Fruit fly (Drosophila melanogaster) whole organism, embryonic: Measurements from ENCODE around the gene Kmn2.

ENCODE experiments used
- Abd-B ChIP-seq: fragments of 200-800 bp; sonication (Bioruptor generic); optimal IDR thresholded peaks from 2 replicates; lab custom pipeline; 2018; ENCODE audit warnings: missing biosample characterization, mild to moderate bottlenecking, missing genetic modification characterization, moderate library complexity
- Antp ChIP-seq: fragments of 200-800 bp; sonication (Bioruptor generic); optimal IDR thresholded peaks from 3 replicates; lab custom pipeline; 2016; ENCODE audit warnings: missing biosample characterization, missing genetic modification characterization
- B-H1 ChIP-seq: fragments of 200-800 bp; sonication (Bioruptor generic); IDR thresholded peaks from 3 replicates; pipeline ENCODE4 v1.3.6; 2022; ENCODE audit warnings: missing biosample characterization, missing genetic modification characterization
- BtbVII ChIP-seq: fragments of 200-800 bp; sonication (Bioruptor generic); optimal IDR thresholded peaks from 3 replicates; lab custom pipeline; 2017; ENCODE audit warnings: missing biosample characterization, mild to moderate bottlenecking, missing genetic modification characterization
- CG11560 ChIP-seq: fragments of 200-800 bp; sonication (Bioruptor generic); IDR thresholded peaks from 3 replicates; pipeline ENCODE4 v1.3.6; 2022; ENCODE audit warnings: missing biosample characterization, missing genetic modification characterization
- CG13894 ChIP-seq: fragments of 200-800 bp; sonication (Bioruptor generic); optimal IDR thresholded peaks from 3 replicates; lab custom pipeline; 2018; ENCODE audit warnings: missing biosample characterization, mild to moderate bottlenecking, missing genetic modification characterization, moderate library complexity
- CG17912 ChIP-seq: fragments of 200-800 bp; sonication (Bioruptor generic); optimal IDR thresholded peaks from 2 replicates; lab custom pipeline; 2018; ENCODE audit warnings: missing biosample characterization, mild to moderate bottlenecking, missing genetic modification characterization
- CG18599 ChIP-seq: fragments of 200-800 bp; sonication (Bioruptor generic); optimal IDR thresholded peaks from 3 replicates; lab custom pipeline; 2017; ENCODE audit warnings: missing biosample characterization, missing genetic modification characterization, mild to moderate bottlenecking, moderate library complexity, missing genetic modification reagents
- CG32767 ChIP-seq: fragments of 200-800 bp; sonication (Bioruptor generic); IDR thresholded peaks from 2 replicates; pipeline ENCODE4 v1.3.6; 2022; ENCODE audit warnings: missing biosample characterization, missing genetic modification characterization
- CG34376 ChIP-seq: fragments of 200-800 bp; sonication (Bioruptor generic); optimal IDR thresholded peaks from 2 replicates; lab custom pipeline; 2018; ENCODE audit warnings: missing biosample characterization, mild to moderate bottlenecking, missing genetic modification characterization
- CG4282 ChIP-seq: fragments of 200-800 bp; sonication (Bioruptor generic); optimal IDR thresholded peaks from 2 replicates; lab custom pipeline; 2016; ENCODE audit warnings: missing biosample characterization, missing genetic modification characterization
- CG6175 ChIP-seq: fragments of 200-800 bp; sonication (Bioruptor generic); IDR thresholded peaks from 3 replicates; pipeline ENCODE4 v1.3.6; 2022; ENCODE audit warnings: missing biosample characterization, missing genetic modification characterization
- CG6689 ChIP-seq: fragments of 200-800 bp; sonication (Bioruptor generic); IDR thresholded peaks from 2 replicates; pipeline ENCODE4 v1.3.6; 2022; ENCODE audit warnings: missing biosample characterization, missing genetic modification characterization
- CG7271 ChIP-seq: fragments of 200-800 bp; sonication (Bioruptor generic); optimal IDR thresholded peaks from 2 replicates; lab custom pipeline; 2018; ENCODE audit warnings: missing biosample characterization, mild to moderate bottlenecking, missing genetic modification characterization, moderate library complexity
- CG7357 ChIP-seq: fragments of 200-800 bp; sonication (Bioruptor generic); IDR thresholded peaks from 3 replicates; pipeline ENCODE4 v1.3.6; 2022; ENCODE audit warnings: missing biosample characterization, missing genetic modification characterization
- CG8089 ChIP-seq: fragments of 200-800 bp; sonication (Bioruptor generic); optimal IDR thresholded peaks from 3 replicates; lab custom pipeline; 2016; ENCODE audit warnings: missing biosample characterization, missing genetic modification characterization
- CG8478 ChIP-seq: fragments of >200 bp; optimal IDR thresholded peaks from 2 replicates; lab custom pipeline; 2018
- D19A ChIP-seq: fragments of 200-800 bp; optimal IDR thresholded peaks from 3 replicates; lab custom pipeline; 2019; ENCODE audit warnings: missing biosample characterization, mild to moderate bottlenecking, missing genetic modification characterization, moderate library complexity
- E2f2 ChIP-seq: fragments of 200-800 bp; sonication (Bioruptor generic); IDR thresholded peaks from 2 replicates; pipeline ENCODE4 v1.3.6; 2022; ENCODE audit warnings: missing biosample characterization, missing genetic modification characterization
- H15 ChIP-seq: fragments of 200-800 bp; sonication (Bioruptor generic); IDR thresholded peaks from 3 replicates; pipeline ENCODE4 v1.3.6; 2022; ENCODE audit warnings: missing biosample characterization, missing genetic modification characterization
- Nf-YA ChIP-seq: fragments of 200-800 bp; sonication (Bioruptor generic); IDR thresholded peaks from 2 replicates; pipeline ENCODE4 v1.3.6; 2022; ENCODE audit warnings: missing biosample characterization, missing genetic modification characterization
- NfI ChIP-seq: fragments of 200-800 bp; sonication (Bioruptor generic); optimal IDR thresholded peaks from 3 replicates; lab custom pipeline; 2018; ENCODE audit warnings: missing biosample characterization, mild to moderate bottlenecking, missing genetic modification characterization, moderate library complexity
- Rx ChIP-seq: fragments of 200-800 bp; sonication (Bioruptor generic); IDR thresholded peaks from 2 replicates; pipeline ENCODE4 v1.3.6; 2022; ENCODE audit warnings: missing biosample characterization, missing genetic modification characterization
- Sin3A ChIP-seq: fragments of >200 bp; optimal IDR thresholded peaks from 2 replicates; lab custom pipeline; 2018
- Spps ChIP-seq: fragments of 200-800 bp; sonication (Bioruptor generic); optimal IDR thresholded peaks from 2 replicates; lab custom pipeline; 2018; ENCODE audit warnings: missing biosample characterization, mild to moderate bottlenecking, missing genetic modification characterization
- Stat92E ChIP-seq, 3 experiments: fragments of >200 bp in 2 of 3; fragments of 200-800 bp in 1 of 3; sonication (Bioruptor generic) in 1 of 3; optimal IDR thresholded peaks; 2 replicates each; lab custom pipeline; 2017 to 2019; ENCODE audit warnings: missing biosample characterization in 3 of 3, missing genetic modification characterization in 3 of 3, mild to moderate bottlenecking in 1 of 3, moderate library complexity in 1 of 3
- ara ChIP-seq: fragments of 200-800 bp; sonication (Bioruptor generic); IDR thresholded peaks from 2 replicates; pipeline ENCODE4 v1.3.6; 2022; ENCODE audit warnings: missing biosample characterization, missing genetic modification characterization
- cato ChIP-seq: fragments of 200-800 bp; sonication (Bioruptor generic); optimal IDR thresholded peaks from 2 replicates; lab custom pipeline; 2016; ENCODE audit warnings: missing biosample characterization, missing genetic modification characterization, borderline replicate concordance
- chif ChIP-seq, 2 experiments: fragments of 200-800 bp; sonication (Bioruptor generic); optimal IDR thresholded peaks; 3 replicates each; lab custom pipeline; 2016; ENCODE audit warnings: missing biosample characterization in 2 of 2, missing genetic modification characterization in 2 of 2
- dimm ChIP-seq: fragments of 200-800 bp; sonication (Bioruptor generic); IDR thresholded peaks from 2 replicates; pipeline ENCODE4 v1.3.6; 2022; ENCODE audit warnings: missing biosample characterization, missing genetic modification characterization
- disco-r ChIP-seq: fragments of 200-800 bp; sonication (Bioruptor generic); optimal IDR thresholded peaks from 2 replicates; lab custom pipeline; 2016; ENCODE audit warnings: missing biosample characterization, missing genetic modification characterization
- fd3F ChIP-seq: fragments of 200-800 bp; sonication (Bioruptor generic); optimal IDR thresholded peaks from 2 replicates; lab custom pipeline; 2018; ENCODE audit warnings: missing biosample characterization, mild to moderate bottlenecking, missing genetic modification characterization, moderate library complexity
- gcm ChIP-seq: fragments of 200-800 bp; sonication (Bioruptor generic); optimal IDR thresholded peaks from 2 replicates; lab custom pipeline; 2019; ENCODE audit warnings: missing biosample characterization, mild to moderate bottlenecking, missing genetic modification characterization, moderate library complexity
- gcm2 ChIP-seq: fragments of 200-800 bp; sonication (Bioruptor generic); optimal IDR thresholded peaks from 2 replicates; lab custom pipeline; 2016; ENCODE audit warnings: missing biosample characterization, missing genetic modification characterization
- grau ChIP-seq: fragments of 200-800 bp; optimal IDR thresholded peaks from 3 replicates; lab custom pipeline; 2019; ENCODE audit warnings: missing biosample characterization, mild to moderate bottlenecking, missing genetic modification characterization, moderate library complexity
- h ChIP-seq: fragments of >200 bp; optimal IDR thresholded peaks from 2 replicates; lab custom pipeline; 2017
- ham ChIP-seq: fragments of 200-800 bp; sonication (Bioruptor generic); IDR thresholded peaks from 2 replicates; pipeline ENCODE4 v1.3.6; 2022; ENCODE audit warnings: missing biosample characterization, missing genetic modification characterization
- hb ChIP-seq: fragments of 200-800 bp; sonication (Bioruptor generic); IDR thresholded peaks from 3 replicates; pipeline ENCODE4 v1.3.6; 2022; ENCODE audit warnings: missing biosample characterization, missing genetic modification characterization; ENCODE audit not compliant: partially characterized antibody
- jumu ChIP-seq: fragments of 200-800 bp; sonication (Bioruptor generic); optimal IDR thresholded peaks from 3 replicates; lab custom pipeline; 2016; ENCODE audit warnings: missing biosample characterization, missing genetic modification characterization
- otp ChIP-seq: fragments of 200-800 bp; sonication (Bioruptor generic); IDR thresholded peaks from 3 replicates; pipeline ENCODE4, ENCODE4 v1.3.6; 2022; ENCODE audit warnings: missing biosample characterization, missing genetic modification characterization
- p53 ChIP-seq: fragments of 200-800 bp; sonication (Bioruptor generic); optimal IDR thresholded peaks from 2 replicates; lab custom pipeline; 2016; ENCODE audit warnings: missing biosample characterization, missing genetic modification characterization
- pita ChIP-seq: fragments of 200-800 bp; sonication (Bioruptor generic); optimal IDR thresholded peaks from 2 replicates; lab custom pipeline; 2017; ENCODE audit warnings: missing biosample characterization, mild to moderate bottlenecking, missing genetic modification characterization
- pnt ChIP-seq: fragments of 200-800 bp; sonication (Bioruptor generic); optimal IDR thresholded peaks from 3 replicates; lab custom pipeline; 2016; ENCODE audit warnings: missing biosample characterization, missing genetic modification characterization
- repo ChIP-seq: fragments of 200-800 bp; sonication (Bioruptor generic); optimal IDR thresholded peaks from 2 replicates; lab custom pipeline; 2016; ENCODE audit warnings: missing biosample characterization, missing genetic modification characterization
- rib ChIP-seq: fragments of 200-800 bp; sonication (Bioruptor generic); IDR thresholded peaks from 2 replicates; pipeline ENCODE4 v1.3.6; 2022; ENCODE audit warnings: missing biosample characterization, missing genetic modification characterization
- salm ChIP-seq: fragments of 200-800 bp; sonication (Bioruptor generic); optimal IDR thresholded peaks from 2 replicates; lab custom pipeline; 2018; ENCODE audit warnings: missing biosample characterization, mild to moderate bottlenecking, missing genetic modification characterization
- shn ChIP-seq: fragments of 200-800 bp; sonication (Bioruptor generic); optimal IDR thresholded peaks from 3 replicates; lab custom pipeline; 2016; ENCODE audit warnings: missing biosample characterization, missing genetic modification characterization
- slp2 ChIP-seq: fragments of 200-800 bp; sonication (Bioruptor generic); optimal IDR thresholded peaks from 2 replicates; lab custom pipeline; 2016; ENCODE audit warnings: missing biosample characterization, missing genetic modification characterization
- sna ChIP-seq: fragments of 200-800 bp; sonication (Bioruptor generic); IDR thresholded peaks from 2 replicates; pipeline ENCODE4 v1.3.6; 2022; ENCODE audit warnings: missing biosample characterization, missing genetic modification characterization; ENCODE audit not compliant: partially characterized antibody
- sr ChIP-seq: fragments of 200-800 bp; sonication (Bioruptor generic); IDR thresholded peaks from 3 replicates; pipeline ENCODE4 v1.3.6; 2022; ENCODE audit warnings: missing biosample characterization, missing genetic modification characterization
- stc ChIP-seq: fragments of 200-800 bp; sonication (Bioruptor generic); IDR thresholded peaks from 2 replicates; pipeline ENCODE4 v1.3.6; 2022; ENCODE audit warnings: missing biosample characterization, missing genetic modification characterization
- tin ChIP-seq: fragments of 200-800 bp; sonication (Bioruptor generic); optimal IDR thresholded peaks from 3 replicates; lab custom pipeline; 2016; ENCODE audit warnings: missing biosample characterization, missing genetic modification characterization

The Kmn2 gene

dm6 chr3R:8001074-8001669, at the start of gene Kmn2, which contains the start of gene CG2698 (continued):
- TF ChIP-seq CG11560 (peak; percentile 92), salm (tag; lab: Kevin White, UChicago) (peak; percentile 90), Spps (peak; percentile 84), shn (peak; percentile 74), BtbVII (GFP tag; lab: Kevin White, UChicago) (peak; percentile 92), CG32767 (GFP tag; lab: Robert Waterston, UW) (peak; percentile 97), slp2 (GFP tag; lab: Kevin White, UChicago) (peak; percentile 63), CG6689 (peak; percentile 98), D19A (tag; lab: Kevin White, UChicago) (peak; percentile 90), H15 (GFP tag; lab: Robert Waterston, UW) (peak; percentile 97), ara (GFP tag; lab: Robert Waterston, UW) (peak; percentile 97), CG13894 (tag; lab: Kevin White, UChicago) (peak; percentile 89), sna (GFP tag; lab: Robert Waterston, UW) (peak; percentile 43; the same call in 1 of the 2 replicates), Rx (peak; percentile 96), CG4282 (GFP tag; lab: Kevin White, UChicago) (no peak), jumu (GFP tag; lab: Kevin White, UChicago) (peak; percentile 79), NfI (GFP tag; lab: Kevin White, UChicago) (peak; percentile 94), Antp (GFP tag; lab: Kevin White, UChicago) (peak; percentile 71), grau (peak; percentile 100), CG34376 (peak; percentile 91), pnt (peak; percentile 81), Abd-B (GFP tag; lab: Kevin White, UChicago) (peak; percentile 98), rib (GFP tag; lab: Robert Waterston, UW) (peak; percentile 98), Sin3A (peak; percentile 55), CG8478 (lab: Kevin White, UChicago) (no peak), fd3F (peak; percentile 95), B-H1 (GFP tag; lab: Robert Waterston, UW) (peak; percentile 97), tin (GFP tag; lab: Kevin White, UChicago) (peak; percentile 96), repo (GFP tag; lab: Kevin White, UChicago) (peak; percentile 67), disco-r (GFP tag; lab: Kevin White, UChicago) (peak; percentile 51), CG7357 (GFP tag; lab: Robert Waterston, UW) (peak; percentile 93), h (lab: Kevin White, UChicago) (no peak), CG7271 (tag; lab: Kevin White, UChicago) (peak; percentile 68), gcm2 (GFP tag; lab: Kevin White, UChicago) (peak; percentile 73), p53 (GFP tag; lab: Kevin White, UChicago) (no peak), CG6175 (GFP tag; lab: Robert Waterston, UW) (peak; percentile 92), ham (peak; percentile 92), stc (GFP tag; lab: Robert Waterston, UW) (peak; percentile 97), dimm (GFP tag; lab: Robert Waterston, UW) (peak; percentile 95), CG17912 (GFP tag; lab: Kevin White, UChicago) (peak; percentile 86), sr (GFP tag; lab: Robert Waterston, UW) (peak; percentile 75; the same call in 2 of the 3 replicates), otp (GFP tag; lab: Robert Waterston, UW) (peak; percentile 97), gcm (peak; percentile 93), CG8089 (GFP tag; lab: Kevin White, UChicago) (peak; percentile 38), hb (GFP tag; lab: Robert Waterston, UW) (peak; percentile 17; the same call in 1 of the 3 replicates), Nf-YA (GFP tag; lab: Robert Waterston, UW) (peak; percentile 95), cato (GFP tag; lab: Kevin White, UChicago) (peak; percentile 91), pita (GFP tag; lab: Kevin White, UChicago) (no peak), chif (GFP tag; optimal IDR thresholded peaks at IDR 0.05; lab: Kevin White, UChicago) (peak; percentile 75 to 91), CG18599 (peak; percentile 97), E2f2 (GFP tag; lab: Robert Waterston, UW) (peak; percentile 92), Stat92E (GFP tag; optimal IDR thresholded peaks at IDR 0.05; lab: Kevin White, UChicago) (peak in 1 of 3 experiments; percentile 60)
